Worm (Caenorhabditis elegans): ENCODE results near the gene T04C12.7.

T04C12.7 gene

DNA sequence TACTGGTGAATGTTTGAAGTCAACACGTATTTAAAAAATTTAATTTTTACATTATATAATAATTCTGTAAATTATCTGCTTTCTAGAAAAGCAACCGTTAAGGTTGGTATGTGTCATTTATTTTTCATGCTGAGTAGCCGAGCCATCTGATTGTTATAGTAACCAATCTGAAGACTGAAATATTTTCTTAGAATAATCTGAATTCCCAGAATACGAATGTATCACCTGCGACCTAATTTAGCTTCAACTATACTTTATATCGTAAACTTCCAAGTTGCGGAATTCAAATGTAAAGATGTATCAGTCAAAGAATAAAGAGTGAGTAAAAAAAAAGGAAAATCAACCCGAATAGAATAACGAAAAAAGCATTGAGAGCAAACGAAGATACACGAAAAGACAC lies 20.7 kb upstream of the T04C12.7 start:
- TF ChIP-seq ceh-28 (tag; optimal IDR thresholded peaks at IDR 0.05) (no peak), nhr-12 (tag; optimal IDR thresholded peaks at IDR 0.05) (no peak), nhr-23 (tag; optimal IDR thresholded peaks at IDR 0.05) (no peak), skn-1 (tag; optimal IDR thresholded peaks at IDR 0.05) (no peak), mdl-1 (tag; optimal IDR thresholded peaks at IDR 0.05) (no peak)

DNA sequence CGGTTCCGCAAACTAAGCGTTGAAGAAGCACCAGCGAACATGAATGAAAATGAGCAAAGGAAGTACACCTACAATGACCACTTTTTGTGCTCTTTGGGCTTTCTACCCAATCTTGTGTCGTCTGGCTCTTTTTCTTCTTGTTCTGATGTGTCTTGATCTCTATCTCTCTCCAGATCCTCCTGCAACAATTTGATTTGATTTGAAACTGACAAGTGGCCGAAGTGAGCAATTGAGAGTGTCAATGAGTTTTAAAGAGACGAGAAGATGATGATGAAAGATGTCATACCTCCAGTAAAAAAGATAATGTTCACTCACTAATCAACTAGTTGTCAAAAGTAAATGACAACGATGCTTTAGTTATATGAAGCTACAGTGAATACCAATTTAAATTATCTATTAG lies 19.2 kb upstream of the T04C12.7 start, which contains the start of gene pptr-2:
pptr-2 (minus strand) TSS at position 184 of the 400 bp plus-strand sequence.
- TF ChIP-seq nfya-1 (tag; optimal IDR thresholded peaks at IDR 0.05; ENCODE audit: insufficient read depth) (peak; percentile 21), eor-1 (tag; optimal IDR thresholded peaks at IDR 0.05) (no peak), nhr-77 (tag; optimal IDR thresholded peaks at IDR 0.05) (no peak)

DNA sequence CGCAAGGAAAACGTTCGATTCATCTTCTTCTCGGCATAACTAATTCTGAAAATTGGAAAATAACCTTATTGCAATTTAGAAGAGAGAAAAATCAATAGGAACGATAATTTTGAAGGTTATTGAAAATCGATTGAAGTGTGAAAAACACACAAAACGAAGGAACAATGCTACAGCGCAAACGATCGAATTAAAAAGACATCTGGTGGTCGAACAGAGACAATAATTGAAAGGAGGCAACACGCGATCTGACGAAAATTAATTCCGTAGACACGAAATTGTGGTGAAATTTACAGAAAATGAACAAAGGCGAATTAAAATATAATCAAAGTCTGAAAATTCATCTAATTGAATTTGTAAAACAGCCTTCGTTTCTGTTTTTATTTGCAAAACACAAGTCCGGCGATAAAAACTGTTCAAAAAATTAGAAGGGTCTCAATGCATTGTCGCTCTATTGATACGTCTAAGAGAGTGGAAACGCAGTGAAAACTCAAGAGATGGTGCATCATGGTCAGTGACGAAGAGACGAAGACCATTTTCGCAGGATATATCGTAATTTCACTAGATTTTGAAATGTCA lies 14.5 kb upstream of the T04C12.7 start, which contains the start of gene pak-2:
pak-2 (minus strand) TSS at position 51 of the 576 bp plus-strand sequence.
- TF ChIP-seq hmg-11 (tag; optimal IDR thresholded peaks at IDR 0.05) (peak; percentile 78), eor-1 (tag; optimal IDR thresholded peaks at IDR 0.05) (no peak), nhr-67 (tag; optimal IDR thresholded peaks at IDR 0.05) (no peak), zag-1 (tag; optimal IDR thresholded peaks at IDR 0.05) (no peak), nhr-12 (tag; optimal IDR thresholded peaks at IDR 0.05) (no peak), snpc-4 (tag; optimal IDR thresholded peaks at IDR 0.05) (no peak), nhr-237 (tag; optimal IDR thresholded peaks at IDR 0.05) (no peak), nhr-11 (tag; optimal IDR thresholded peaks at IDR 0.05) (peak; percentile 24), fkh-2 (tag; optimal IDR thresholded peaks at IDR 0.05) (no peak), unc-39 (tag; optimal IDR thresholded peaks at IDR 0.05) (no peak), nhr-25 (tag; optimal IDR thresholded peaks at IDR 0.05) (peak; percentile 40), mml-1 (tag; optimal IDR thresholded peaks at IDR 0.05) (no peak), aly-2 (tag; optimal IDR thresholded peaks at IDR 0.05) (no peak), ztf-4 (tag; optimal IDR thresholded peaks at IDR 0.05) (no peak), nfya-1 (tag; optimal IDR thresholded peaks at IDR 0.05; ENCODE audit: insufficient read depth) (peak; percentile 73), pha-4 (tag; optimal IDR thresholded peaks at IDR 0.05) (peak; percentile 82), pqm-1 (tag; optimal IDR thresholded peaks at IDR 0.05) (peak; percentile 28), elt-2 (tag; optimal IDR thresholded peaks at IDR 0.05) (peak; percentile 64), elt-1 (tag; optimal IDR thresholded peaks at IDR 0.05) (no peak), ceh-9 (tag; optimal IDR thresholded peaks at IDR 0.05) (no peak), fkh-10 (GFP tag; optimal IDR thresholded peaks at IDR 0.05) (peak; percentile 7), R02D3.7 (tag; optimal IDR thresholded peaks at IDR 0.05) (no peak), nhr-77 (tag; optimal IDR thresholded peaks at IDR 0.05) (no peak), unc-62 (GFP tag; optimal IDR thresholded peaks at IDR 0.05) (peak; percentile 49), fos-1 (tag; optimal IDR thresholded peaks at IDR 0.05) (no peak), mdl-1 (tag; optimal IDR thresholded peaks at IDR 0.05) (no peak), lsy-12 (tag; optimal IDR thresholded peaks at IDR 0.05) (peak; percentile 28), ZK546.5 (tag; optimal IDR thresholded peaks at IDR 0.05) (no peak), egl-27 (tag; optimal IDR thresholded peaks at IDR 0.05) (no peak), ztf-11 (tag; optimal IDR thresholded peaks at IDR 0.05) (no peak), ceh-16 (tag; optimal IDR thresholded peaks at IDR 0.05) (no peak), lin-15B (tag; optimal IDR thresholded peaks at IDR 0.05) (peak; percentile 85), nhr-23 (tag; optimal IDR thresholded peaks at IDR 0.05) (peak; percentile 70), nhr-43 (tag; optimal IDR thresholded peaks at IDR 0.05; ENCODE audit: poor library complexity, severe bottlenecking) (peak; percentile 62), ceh-28 (tag; optimal IDR thresholded peaks at IDR 0.05) (peak; percentile 34), egl-5 (tag; optimal IDR thresholded peaks at IDR 0.05) (peak; percentile 72), jun-1 (tag; optimal IDR thresholded peaks at IDR 0.05) (peak; percentile 8)

DNA sequence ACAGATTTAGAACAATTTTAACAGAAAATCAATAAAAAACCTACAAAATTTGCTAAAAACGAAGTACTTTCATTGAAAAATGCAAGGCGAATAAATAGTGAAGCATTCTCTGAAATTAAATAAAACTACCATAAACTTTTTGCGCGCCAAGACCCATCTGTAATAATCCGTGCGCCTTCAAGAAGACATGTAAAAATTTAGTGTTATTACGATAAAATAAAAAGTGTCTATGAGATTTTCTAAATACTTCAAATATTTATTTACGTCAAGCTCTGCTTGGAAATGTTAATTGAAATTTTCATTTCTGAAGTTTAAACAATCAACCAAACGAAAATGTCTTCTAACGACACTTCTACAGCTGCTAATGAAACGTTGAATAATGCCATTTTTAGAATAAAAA lies 13.9 kb upstream of the T04C12.7 start, which contains the start of gene C45B11.9:
C45B11.9 (plus strand) TSS at position 301 of the 400 bp plus-strand sequence.
- TF ChIP-seq fkh-2 (tag; optimal IDR thresholded peaks at IDR 0.05) (no peak), nhr-43 (tag; optimal IDR thresholded peaks at IDR 0.05; ENCODE audit: poor library complexity, severe bottlenecking) (no peak), ceh-9 (tag; optimal IDR thresholded peaks at IDR 0.05) (no peak), ZK546.5 (tag; optimal IDR thresholded peaks at IDR 0.05) (no peak), ztf-11 (tag; optimal IDR thresholded peaks at IDR 0.05) (no peak), nhr-28 (tag; optimal IDR thresholded peaks at IDR 0.05) (no peak)

Measured in whole organism, L3 larva.